Worm (Caenorhabditis elegans) whole organism, L4 larva: ENCODE data around the gene ints-7.

ENCODE experiments used
- D1046.2 ChIP-seq: fragments of 200-800 bp; sonication (Bioruptor generic); IDR thresholded peaks from 2 replicates; pipeline ENCODE4 v1.3.6; 2022; ENCODE audit warnings: missing genetic modification characterization, missing compliant biosample characterization
- F10B5.3 ChIP-seq: sonication (generic microtip); optimal IDR thresholded peaks from 2 replicates; lab custom pipeline; 2016; ENCODE audit warnings: mild to moderate bottlenecking, missing genetic modification characterization, missing compliant biosample characterization
- T26A8.4 ChIP-seq: fragments of 200-800 bp; sonication (Bioruptor generic); IDR thresholded peaks from 2 replicates; pipeline ENCODE4 v1.3.6; 2022; ENCODE audit warnings: missing genetic modification characterization, missing compliant biosample characterization
- Y105C5A.15 ChIP-seq: fragments of 200-800 bp; sonication (Bioruptor generic); IDR thresholded peaks from 2 replicates; pipeline ENCODE4 v1.3.6; 2022; ENCODE audit warnings: missing genetic modification characterization, missing compliant biosample characterization
- Y5F2A.4 ChIP-seq: fragments of 200-800 bp; sonication (Bioruptor generic); optimal IDR thresholded peaks from 2 replicates; lab custom pipeline; 2018; ENCODE audit warnings: mild to moderate bottlenecking, missing genetic modification characterization, missing compliant biosample characterization
- Y75B8A.6 ChIP-seq: fragments of 200-800 bp; sonication (Bioruptor generic); IDR thresholded peaks from 2 replicates; pipeline ENCODE4 v1.3.6; 2022; ENCODE audit warnings: missing genetic modification reagents, missing genetic modification characterization, missing compliant biosample characterization
- ama-1 ChIP-seq: fragments of 150-350 bp; optimal IDR thresholded peaks from 2 replicates; lab custom pipeline; 2014; ENCODE audit warnings: inconsistent platforms, mixed read lengths
- ceh-20 ChIP-seq: fragments of 200-800 bp; sonication (Bioruptor generic); IDR thresholded peaks from 2 replicates; pipeline ENCODE4 v1.3.6; 2022; ENCODE audit warnings: missing genetic modification reagents, missing genetic modification characterization, missing compliant biosample characterization
- ces-1 ChIP-seq: fragments of 150-350 bp; sonication (generic microtip); optimal IDR thresholded peaks from 4 replicates; lab custom pipeline; 2014; ENCODE audit warnings: missing biosample characterization, missing genetic modification reagents, missing genetic modification characterization
- cey-2 ChIP-seq: sonication (generic microtip); optimal IDR thresholded peaks from 3 replicates; lab custom pipeline; 2017; ENCODE audit warnings: missing genetic modification characterization, mild to moderate bottlenecking, missing compliant biosample characterization, antibody characterized with exemption, borderline replicate concordance; ENCODE audit not compliant: insufficient read depth
- daf-16 ChIP-seq, 3 experiments: sonication (generic microtip); optimal IDR thresholded peaks; 2 replicates each; lab custom pipeline; 2016 to 2017; ENCODE audit warnings: missing genetic modification characterization in 3 of 3, missing genetic modification reagents in 3 of 3, mild to moderate bottlenecking in 2 of 3, missing compliant biosample characterization in 2 of 3, missing biosample characterization in 1 of 3, moderate library complexity in 1 of 3
- dmd-6 ChIP-seq: fragments of 200-800 bp; sonication (Bioruptor generic); IDR thresholded peaks from 2 replicates; pipeline ENCODE4 v1.3.6; 2022; ENCODE audit warnings: missing genetic modification reagents, missing genetic modification characterization, missing compliant biosample characterization
- duxl-1 ChIP-seq: sonication (generic microtip); optimal IDR thresholded peaks from 2 replicates; lab custom pipeline; 2016; ENCODE audit warnings: mild to moderate bottlenecking, missing genetic modification characterization, moderate library complexity, missing compliant biosample characterization; ENCODE audit not compliant: poor library complexity
- dve-1 ChIP-seq: sonication (generic microtip); optimal IDR thresholded peaks from 2 replicates; lab custom pipeline; 2017; ENCODE audit warnings: antibody characterized with exemption, mild to moderate bottlenecking, missing genetic modification characterization, missing compliant biosample characterization; ENCODE audit not compliant: insufficient read depth
- gei-8 ChIP-seq: fragments of 200-800 bp; sonication (Bioruptor generic); optimal IDR thresholded peaks from 2 replicates; lab custom pipeline; 2018; ENCODE audit warnings: mild to moderate bottlenecking, missing genetic modification characterization, missing compliant biosample characterization
- hif-1 ChIP-seq, 2 experiments: sonication (generic microtip); optimal IDR thresholded peaks; 2 replicates each; lab custom pipeline; 2016 to 2017; ENCODE audit warnings: missing compliant biosample characterization in 2 of 2, missing genetic modification characterization in 2 of 2, missing genetic modification reagents in 2 of 2, missing genotype in 2 of 2, mild to moderate bottlenecking in 1 of 2
- hlh-11 ChIP-seq: fragments of 200-800 bp; sonication (Bioruptor generic); optimal IDR thresholded peaks from 2 replicates; lab custom pipeline; 2018; ENCODE audit warnings: mild to moderate bottlenecking, missing genetic modification characterization, missing compliant biosample characterization
- hlh-30 ChIP-seq: sonication (generic microtip); optimal IDR thresholded peaks from 2 replicates; lab custom pipeline; 2017; ENCODE audit warnings: antibody characterized with exemption, mild to moderate bottlenecking, missing genetic modification characterization, missing compliant biosample characterization; ENCODE audit not compliant: insufficient read depth
- lim-7 ChIP-seq: fragments of 200-800 bp; sonication (Bioruptor generic); IDR thresholded peaks from 2 replicates; pipeline ENCODE4 v1.3.6; 2022; ENCODE audit warnings: missing genetic modification characterization, missing compliant biosample characterization
- lin-1 ChIP-seq: fragments of 200-800 bp; sonication (Bioruptor generic); IDR thresholded peaks from 2 replicates; pipeline ENCODE4 v1.3.6; 2022; ENCODE audit warnings: missing genetic modification reagents, missing genetic modification characterization, missing compliant biosample characterization
- lin-15B ChIP-seq: fragments of 150-350 bp; sonication (generic microtip); optimal IDR thresholded peaks from 3 replicates; lab custom pipeline; 2014; ENCODE audit warnings: missing biosample characterization, missing genetic modification characterization
- lir-3 ChIP-seq: sonication (generic microtip); optimal IDR thresholded peaks from 2 replicates; lab custom pipeline; 2016; ENCODE audit warnings: mild to moderate bottlenecking, missing genetic modification characterization, missing compliant biosample characterization
- lsy-2 ChIP-seq, 2 experiments: fragments of 150-350 bp in 1 of 2; sonication (generic microtip) in 1 of 2; optimal IDR thresholded peaks; 2 replicates each; lab custom pipeline; 2014 to 2017; ENCODE audit warnings: missing biosample characterization in 2 of 2, missing genetic modification characterization in 2 of 2
- mdl-1 ChIP-seq, 2 experiments: fragments of 150-350 bp in 1 of 2; sonication (generic microtip) in 1 of 2; optimal IDR thresholded peaks; 2 replicates each; lab custom pipeline; 2014 to 2017; ENCODE audit warnings: missing biosample characterization in 2 of 2, missing genetic modification characterization in 2 of 2
- mdt-29 ChIP-seq: fragments of 200-800 bp; sonication (Bioruptor generic); IDR thresholded peaks from 2 replicates; pipeline ENCODE4 v1.3.6; 2022; ENCODE audit warnings: missing genetic modification reagents, missing genetic modification characterization, missing compliant biosample characterization
- mep-1 ChIP-seq: fragments of 150-350 bp; sonication (generic microtip); optimal IDR thresholded peaks from 3 replicates; lab custom pipeline; 2014; ENCODE audit warnings: missing biosample characterization, missing genetic modification characterization
- mes-2 ChIP-seq: sonication (generic microtip); optimal IDR thresholded peaks from 2 replicates; lab custom pipeline; 2016; ENCODE audit warnings: missing genotype, mild to moderate bottlenecking, missing genetic modification characterization, missing compliant biosample characterization; ENCODE audit not compliant: poor library complexity, severe bottlenecking
- mxl-3 ChIP-seq: fragments of 200-800 bp; sonication (Bioruptor generic); optimal IDR thresholded peaks from 2 replicates; lab custom pipeline; 2018; ENCODE audit warnings: mild to moderate bottlenecking, missing genetic modification characterization, missing compliant biosample characterization
- nhr-10 ChIP-seq: fragments of 150-350 bp; optimal IDR thresholded peaks from 2 replicates; lab custom pipeline; 2014; ENCODE audit warnings: missing biosample characterization, missing genetic modification characterization
- nhr-11 ChIP-seq: fragments of 150-350 bp; optimal IDR thresholded peaks from 2 replicates; lab custom pipeline; 2014; ENCODE audit warnings: missing biosample characterization, missing genetic modification characterization
- nhr-41 ChIP-seq: fragments of 200-800 bp; sonication (Bioruptor generic); IDR thresholded peaks from 2 replicates; pipeline ENCODE4 v1.3.6; 2022; ENCODE audit warnings: missing genetic modification reagents, missing genetic modification characterization, missing compliant biosample characterization
- nhr-42 ChIP-seq: fragments of 200-800 bp; sonication (Bioruptor generic); IDR thresholded peaks from 2 replicates; pipeline ENCODE4 v1.3.6; 2022; ENCODE audit warnings: missing genetic modification characterization, missing compliant biosample characterization
- nhr-6 ChIP-seq: fragments of 150-350 bp; optimal IDR thresholded peaks from 2 replicates; lab custom pipeline; 2014; ENCODE audit warnings: missing biosample characterization, missing genetic modification characterization
- nhr-77 ChIP-seq: fragments of 150-350 bp; optimal IDR thresholded peaks from 2 replicates; lab custom pipeline; 2014; ENCODE audit warnings: missing biosample characterization, missing genetic modification characterization
- pqm-1 ChIP-seq: sonication (generic microtip); optimal IDR thresholded peaks from 2 replicates; lab custom pipeline; 2017; ENCODE audit warnings: missing biosample characterization, missing genetic modification characterization
- set-16 ChIP-seq: fragments of 200-800 bp; sonication (Bioruptor generic); IDR thresholded peaks from 2 replicates; pipeline ENCODE4 v1.3.6; 2022; ENCODE audit warnings: missing genetic modification reagents, missing genetic modification characterization, missing compliant biosample characterization
- snpc-4 ChIP-seq: fragments of 150-350 bp; optimal IDR thresholded peaks from 2 replicates; lab custom pipeline; 2014; ENCODE audit warnings: missing biosample characterization, missing genetic modification characterization
- spr-1 ChIP-seq: sonication (generic microtip); optimal IDR thresholded peaks from 2 replicates; lab custom pipeline; 2016; ENCODE audit warnings: mild to moderate bottlenecking, missing genetic modification characterization, missing compliant biosample characterization
- unc-130 ChIP-seq: sonication (generic microtip); optimal IDR thresholded peaks from 2 replicates; lab custom pipeline; 2016; ENCODE audit warnings: missing genetic modification reagents, missing genetic modification characterization, missing compliant biosample characterization
- unc-62 ChIP-seq, 3 experiments: fragments of 150-350 bp in 1 of 3; sonication (generic microtip); optimal IDR thresholded peaks in 2 of 3; peaks in 1 of 3; 1 replicate in 1 of 3; 2 replicates in 2 of 3; lab custom pipeline; 2014 to 2017; ENCODE audit warnings: missing biosample characterization in 3 of 3, missing genetic modification characterization in 3 of 3, missing genetic modification reagents in 3 of 3, missing genotype in 1 of 3
- zfp-2 ChIP-seq: sonication (generic microtip); optimal IDR thresholded peaks from 2 replicates; lab custom pipeline; 2016; ENCODE audit warnings: mild to moderate bottlenecking, missing genetic modification characterization, missing compliant biosample characterization
- ztf-11 ChIP-seq: fragments of 150-350 bp; optimal IDR thresholded peaks from 2 replicates; lab custom pipeline; 2014; ENCODE audit warnings: missing biosample characterization, missing genetic modification characterization
- ztf-7 ChIP-seq: fragments of 150-350 bp; optimal IDR thresholded peaks from 2 replicates; lab custom pipeline; 2014; ENCODE audit warnings: missing biosample characterization, missing genetic modification characterization

Gene ints-7

DNA sequence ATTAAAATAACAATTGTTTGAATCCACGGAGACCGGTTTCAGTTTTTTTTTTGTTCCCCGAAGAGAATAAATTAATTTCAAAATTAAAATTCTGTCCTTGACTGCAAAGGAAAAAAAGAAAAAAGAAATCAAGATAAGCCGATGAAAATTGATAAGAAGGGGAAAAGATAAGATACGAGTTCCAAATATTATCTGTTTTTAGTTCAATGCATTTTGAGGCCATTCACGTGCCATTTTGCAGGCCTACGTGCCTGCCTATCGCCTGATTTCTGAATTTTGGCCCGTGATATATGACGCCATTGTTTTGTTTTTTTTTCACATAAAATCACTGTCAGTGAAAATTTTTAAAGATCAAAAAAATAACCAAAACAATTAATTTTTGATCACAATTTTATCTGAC, 28.8 kb downstream of the ints-7 start (continued):
- TF ChIP-seq nhr-10 (tag; lab: Kevin White, UChicago) = no peak

DNA sequence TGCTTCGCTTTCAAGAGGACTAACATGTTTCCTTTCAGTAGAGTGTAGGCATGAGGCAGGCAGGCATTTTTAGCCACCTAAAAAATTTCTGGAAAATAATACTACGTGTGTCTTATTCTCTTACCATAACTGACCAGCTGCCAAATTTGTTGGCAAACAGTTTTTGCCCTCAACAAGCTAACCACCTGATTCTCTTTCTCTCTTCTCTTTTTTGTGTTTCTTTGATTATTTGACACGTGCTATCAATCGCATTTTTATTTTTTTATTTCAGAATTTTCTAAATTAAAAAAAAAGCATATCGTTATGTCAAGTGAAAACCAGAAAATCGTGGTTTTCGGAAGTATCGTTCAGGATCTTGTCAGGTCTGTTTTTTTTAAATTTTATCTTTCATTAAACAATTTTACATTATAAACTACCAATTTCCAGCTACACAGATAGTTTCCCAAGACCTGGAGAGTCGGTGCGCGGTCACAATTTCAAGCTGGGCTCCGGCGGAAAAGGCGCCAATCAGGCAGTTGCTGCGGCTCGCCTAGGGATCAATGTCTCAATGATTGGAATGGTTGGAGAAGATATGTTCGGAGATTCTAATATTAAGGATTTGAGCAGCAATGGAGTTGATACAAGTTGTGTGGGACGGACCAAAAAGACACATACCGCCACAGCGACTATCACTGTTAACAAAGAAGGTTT, 29.5 kb downstream of the ints-7 start, which contains the start of gene F07A11.5:
Gene F07A11.5 (plus strand): TSS at position 267 of the 690 bp plus-strand sequence.
- no peak for TF ChIP-seq ceh-20
- TF ChIP-seq mes-2 (tag; lab: Kevin White, UChicago) = no peak
- no peak for TF ChIP-seq snpc-4 (tag; lab: Kevin White, UChicago)
- TF ChIP-seq cey-2 = no peak
- no peak for TF ChIP-seq Y75B8A.6 (GFP tag; lab: Robert Waterston, UW)
- TF ChIP-seq nhr-77 = no peak
- TF ChIP-seq dve-1 (tag; lab: Kevin White, UChicago) = peak; percentile 2
- TF ChIP-seq set-16 (GFP tag; lab: Robert Waterston, UW) = no peak
- TF ChIP-seq nhr-42 = no peak
- TF ChIP-seq hif-1 (tag; optimal IDR thresholded peaks at IDR 0.05; lab: Kevin White, UChicago) = no peak
- 0 out of 2 replicates have a peak, but pooled peaks have one; percentile 51 for TF ChIP-seq lim-7 (GFP tag; lab: Robert Waterston, UW)
- no peak for TF ChIP-seq lsy-2 (tag; optimal IDR thresholded peaks at IDR 0.05; lab: Kevin White, UChicago)
- no peak for TF ChIP-seq daf-16 (GFP tag; optimal IDR thresholded peaks at IDR 0.05; lab: Kevin White, UChicago)
- peak; percentile 57 for TF ChIP-seq daf-16 (tag; optimal IDR thresholded peaks at IDR 0.05; lab: Kevin White, UChicago)
- no peak for TF ChIP-seq ztf-7 (tag; lab: Kevin White, UChicago)
- TF ChIP-seq pqm-1 (tag; lab: Kevin White, UChicago) = no peak
- TF ChIP-seq hlh-30 = peak; percentile 52
- no peak for TF ChIP-seq nhr-6 (tag; lab: Kevin White, UChicago)
- TF ChIP-seq dmd-6 (GFP tag; lab: Robert Waterston, UW) = peak; percentile 50
- TF ChIP-seq Y105C5A.15 (GFP tag; lab: Robert Waterston, UW) = no peak
- TF ChIP-seq ces-1 = no peak
- no peak for TF ChIP-seq unc-130 (GFP tag; lab: Kevin White, UChicago)
- TF ChIP-seq hlh-11 (tag; lab: Kevin White, UChicago) = peak; percentile 17
- TF ChIP-seq mxl-3 (GFP tag; lab: Kevin White, UChicago) = peak; percentile 9
- no peak for TF ChIP-seq nhr-11 (tag; lab: Kevin White, UChicago)
- TF ChIP-seq lin-1 (GFP tag; lab: Robert Waterston, UW) = no peak
- TF ChIP-seq spr-1 (tag; lab: Kevin White, UChicago) = no peak
- TF ChIP-seq zfp-2 (tag; lab: Kevin White, UChicago) = no peak
- no peak for TF ChIP-seq mdt-29 (GFP tag; lab: Robert Waterston, UW)
- TF ChIP-seq mdl-1 (tag; optimal IDR thresholded peaks at IDR 0.05; lab: Kevin White, UChicago) = peak in 1 of 2 experiments; percentile 29
- TF ChIP-seq lir-3 = no peak
- TF ChIP-seq gei-8 (GFP tag; lab: Kevin White, UChicago) = no peak

DNA sequence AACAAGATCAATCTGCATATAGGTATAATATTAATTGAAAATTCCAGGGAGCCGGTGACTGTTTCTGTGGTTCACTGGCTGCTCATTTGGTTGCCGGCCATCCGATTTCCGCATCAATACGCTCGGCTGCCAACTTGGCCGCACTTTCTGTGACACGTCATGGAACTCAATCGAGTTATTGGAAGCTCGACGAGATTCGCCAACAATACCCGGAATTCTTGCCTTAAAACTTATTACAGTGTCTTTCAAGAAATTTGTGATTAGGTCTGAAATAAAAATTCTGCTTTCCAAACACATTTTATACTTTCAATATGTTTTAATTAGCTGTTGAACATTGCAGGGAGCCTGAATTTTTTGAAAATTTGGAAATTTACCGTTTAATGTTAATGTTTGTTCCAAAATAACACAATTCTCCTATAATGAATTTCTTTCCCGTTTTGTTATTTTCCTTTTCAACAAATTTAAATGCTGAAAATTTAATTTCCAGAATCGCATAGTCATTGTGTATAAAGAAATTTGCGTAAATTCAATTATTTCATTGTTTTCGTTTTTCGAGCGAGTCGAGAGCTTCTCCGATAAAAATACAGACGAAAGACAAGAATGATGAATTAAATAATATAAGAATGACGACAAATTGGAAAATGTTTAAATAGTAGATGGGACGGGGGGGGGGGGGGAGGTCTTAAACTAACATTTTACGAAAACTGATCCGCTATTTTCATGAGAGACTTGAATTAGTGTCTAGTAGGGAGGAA, 31.6 kb downstream of the ints-7 start:
- no peak for TF ChIP-seq cey-2
- TF ChIP-seq daf-16 (GFP tag; optimal IDR thresholded peaks at IDR 0.05; lab: Kevin White, UChicago) = peak in 1 of 2 experiments; percentile 60
- TF ChIP-seq daf-16 (tag; optimal IDR thresholded peaks at IDR 0.05; lab: Kevin White, UChicago) = peak; percentile 18
- TF ChIP-seq ztf-11 (tag; lab: Kevin White, UChicago) = no peak
- TF ChIP-seq Y5F2A.4 (GFP tag; lab: Kevin White, UChicago) = no peak
- TF ChIP-seq nhr-41 = no peak
- peak; percentile 28 for TF ChIP-seq nhr-10 (tag; lab: Kevin White, UChicago)
- TF ChIP-seq D1046.2 (GFP tag; lab: Robert Waterston, UW) = no peak
- peak; percentile 5 for TF ChIP-seq F10B5.3 (tag; lab: Kevin White, UChicago)
- TF ChIP-seq duxl-1 (tag; lab: Kevin White, UChicago) = peak; percentile 18
- peak in 1 of 2 experiments; percentile 47 for TF ChIP-seq unc-62 (GFP tag; optimal IDR thresholded peaks at IDR 0.05 in 1 of 2; lab: Kevin White, UChicago)
- no peak for TF ChIP-seq unc-62 (tag; optimal IDR thresholded peaks at IDR 0.05; lab: Kevin White, UChicago)
- TF ChIP-seq mep-1 = peak; percentile 61
- TF ChIP-seq T26A8.4 (GFP tag; lab: Robert Waterston, UW) = peak; percentile 50; the same call in 1 of the 2 replicates
- peak; percentile 5 for TF ChIP-seq dve-1 (tag; lab: Kevin White, UChicago)
- peak in 1 of 2 experiments; percentile 9 for TF ChIP-seq lsy-2 (tag; optimal IDR thresholded peaks at IDR 0.05; lab: Kevin White, UChicago)
- peak; percentile 38 for TF ChIP-seq nhr-77
- peak; percentile 54 for TF ChIP-seq ama-1
- peak; percentile 21 for TF ChIP-seq mes-2 (tag; lab: Kevin White, UChicago)
- no peak for TF ChIP-seq lin-15B (tag; lab: Kevin White, UChicago)
